Worm (Caenorhabditis elegans): Measurements from ENCODE around the gene B0303.14.
A peak's percentile ranks its signal among the peaks of the same experiment; 100 is the strongest.

B0303.14 gene

ce11 chrIII:8741276-8741860, 25.4 kb upstream of the B0303.14 start, which contains the start of gene pdhk-2 (continued):
- TF ChIP-seq tlf-1 (GFP tag; optimal IDR thresholded peaks at IDR 0.05) (peak; percentile 88), ekl-4 (GFP tag; IDR thresholded peaks at IDR 0.05) (peak; percentile 88), snpc-4 (GFP tag; optimal IDR thresholded peaks at IDR 0.05) (no peak), snpc-4 (tag; optimal IDR thresholded peaks at IDR 0.05) (peak; percentile 62 to 78 (median 72)), F10E7.11 (tag; optimal IDR thresholded peaks at IDR 0.05) (no peak), bed-2 (GFP tag; IDR thresholded peaks at IDR 0.05) (no peak), pha-4 (tag; optimal IDR thresholded peaks at IDR 0.05) (peak; percentile 46), lag-1 (GFP tag; IDR thresholded peaks at IDR 0.05) (no peak), madf-8 (GFP tag; conservative IDR thresholded peaks at IDR 0.05) (peak; percentile 73), lin-26 (GFP tag; IDR thresholded peaks at IDR 0.05) (no peak), atf-7 (tag; optimal IDR thresholded peaks at IDR 0.05) (peak; percentile 58), mxl-1 (tag; optimal IDR thresholded peaks at IDR 0.05) (no peak), rpc-1 (optimal IDR thresholded peaks at IDR 0.05) (no peak), rpc-1 (tag; optimal IDR thresholded peaks at IDR 0.05) (no peak), nfyb-1 (GFP tag; IDR thresholded peaks at IDR 0.05) (peak; percentile 82), B0019.2 (GFP tag; conservative IDR thresholded peaks at IDR 0.05) (no peak), cebp-2 (GFP tag; IDR thresholded peaks at IDR 0.05) (no peak), F39B2.1 (GFP tag; IDR thresholded peaks at IDR 0.05) (no peak), mel-28 (tag; optimal IDR thresholded peaks at IDR 0.05; ENCODE audit: borderline replicate concordance) (no peak), dpff-1 (tag; optimal IDR thresholded peaks at IDR 0.05) (no peak), Y67H2A.10 (GFP tag; conservative IDR thresholded peaks at IDR 0.05) (no peak), akir-1 (GFP tag; optimal IDR thresholded peaks at IDR 0.05) (no peak), F33H1.4 (GFP tag; IDR thresholded peaks at IDR 0.05) (peak; percentile 78), nhr-120 (GFP tag; IDR thresholded peaks at IDR 0.05) (no peak), efl-1 (GFP tag; optimal IDR thresholded peaks at IDR 0.05) (peak; percentile 92), nhr-90 (tag; optimal IDR thresholded peaks at IDR 0.05) (peak; percentile 25), hsf-1 (GFP tag; IDR thresholded peaks at IDR 0.05) (peak; percentile 70), T26A5.8 (tag; optimal IDR thresholded peaks at IDR 0.05) (no peak), madf-10 (tag; optimal IDR thresholded peaks at IDR 0.05) (peak; percentile 70), ztf-22 (GFP tag; optimal IDR thresholded peaks at IDR 0.05) (no peak), bed-1 (GFP tag; IDR thresholded peaks at IDR 0.05) (0 out of 2 replicates have a peak, but pooled peaks have one; percentile 21), ztf-25 (GFP tag; IDR thresholded peaks at IDR 0.05) (no peak), attf-3 (GFP tag; conservative IDR thresholded peaks at IDR 0.05) (peak; percentile 81), snpc-1.1 (tag; optimal IDR thresholded peaks at IDR 0.05; ENCODE audit: insufficient read depth) (no peak), let-607 (tag; optimal IDR thresholded peaks at IDR 0.05) (peak; percentile 39 to 71), tbx-9 (tag; optimal IDR thresholded peaks at IDR 0.05; ENCODE audit: borderline replicate concordance) (no peak), somi-1 (GFP tag; optimal IDR thresholded peaks at IDR 0.05) (peak; percentile 82), nfya-1 (tag; optimal IDR thresholded peaks at IDR 0.05; ENCODE audit: borderline replicate concordance, insufficient read depth) (no peak), mcd-1 (GFP tag; IDR thresholded peaks at IDR 0.05) (peak; percentile 93), F57A8.1 (GFP tag; optimal IDR thresholded peaks at IDR 0.05) (no peak), F37B4.10 (GFP tag; IDR thresholded peaks at IDR 0.05) (no peak), pbrm-1 (GFP tag; IDR thresholded peaks at IDR 0.05) (peak; percentile 89), lir-1 (GFP tag; conservative IDR thresholded peaks at IDR 0.05) (peak; percentile 74), gei-17 (GFP tag; optimal IDR thresholded peaks at IDR 0.05) (peak; percentile 76), F49E8.2 (tag; optimal IDR thresholded peaks at IDR 0.05; ENCODE audit: insufficient read depth) (peak; percentile 70), ztf-26 (tag; optimal IDR thresholded peaks at IDR 0.05) (peak; percentile 81), hmg-1.2 (GFP tag; IDR thresholded peaks at IDR 0.05) (peak; percentile 68), sdz-38 (tag; optimal IDR thresholded peaks at IDR 0.05) (no peak), aptf-2 (GFP tag; conservative IDR thresholded peaks at IDR 0.05) (no peak)
